Worm (Caenorhabditis elegans): ENCODE results near the gene far-4.
A peak's percentile ranks its signal among the peaks of the same experiment; 100 is the strongest.

far-4 gene

DNA sequence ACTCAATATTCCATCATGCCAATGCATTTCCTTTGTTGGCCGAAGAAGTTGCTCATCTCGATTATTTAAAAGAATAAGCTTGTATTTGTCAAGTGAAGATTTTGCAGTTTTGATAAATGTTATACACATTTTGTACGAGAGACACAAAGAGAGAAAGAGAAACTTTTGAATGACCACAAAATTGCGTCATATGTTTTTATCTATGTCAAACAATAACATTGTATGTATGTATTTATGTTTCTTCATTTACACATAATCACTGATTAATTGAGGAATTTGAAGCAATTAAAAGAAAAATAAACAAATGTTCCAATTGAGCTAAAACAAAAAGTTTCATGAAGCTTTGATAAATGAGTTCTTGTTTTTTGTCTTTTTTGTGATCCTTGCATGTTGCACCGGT, 36.3 kb downstream of the far-4 start, which contains the start of gene hrg-9:
TSS of gene hrg-9 (minus strand) at position 152 of the 400 bp plus-strand sequence.
- TF ChIP-seq zip-8 (tag; optimal IDR thresholded peaks at IDR 0.05) (peak; percentile 62), snpc-4 (tag; optimal IDR thresholded peaks at IDR 0.05) (no peak)

ce11 chrV:12961085-12961560, 38.3 kb downstream of the far-4 start, which contains the start of gene mpst-7:
TSS of gene mpst-7 (minus strand) at chrV:12961135.
- no peak for TF ChIP-seq unc-62 (GFP tag; optimal IDR thresholded peaks at IDR 0.05)
- no peak for TF ChIP-seq mep-1 (tag; optimal IDR thresholded peaks at IDR 0.05)
- no peak for TF ChIP-seq flh-1 (GFP tag; optimal IDR thresholded peaks at IDR 0.05)
- TF ChIP-seq cnd-1 (tag; optimal IDR thresholded peaks at IDR 0.05): no peak
- TF ChIP-seq ceh-43 (GFP tag; optimal IDR thresholded peaks at IDR 0.05): no peak
- no peak for TF ChIP-seq mab-5 (tag; optimal IDR thresholded peaks at IDR 0.05)
- TF ChIP-seq elt-1 (tag; optimal IDR thresholded peaks at IDR 0.05; ENCODE audit: borderline replicate concordance, insufficient read depth): no peak
- no peak for TF ChIP-seq tbx-8 (GFP tag; optimal IDR thresholded peaks at IDR 0.05)
- TF ChIP-seq sptf-1 (tag; optimal IDR thresholded peaks at IDR 0.05): no peak

DNA sequence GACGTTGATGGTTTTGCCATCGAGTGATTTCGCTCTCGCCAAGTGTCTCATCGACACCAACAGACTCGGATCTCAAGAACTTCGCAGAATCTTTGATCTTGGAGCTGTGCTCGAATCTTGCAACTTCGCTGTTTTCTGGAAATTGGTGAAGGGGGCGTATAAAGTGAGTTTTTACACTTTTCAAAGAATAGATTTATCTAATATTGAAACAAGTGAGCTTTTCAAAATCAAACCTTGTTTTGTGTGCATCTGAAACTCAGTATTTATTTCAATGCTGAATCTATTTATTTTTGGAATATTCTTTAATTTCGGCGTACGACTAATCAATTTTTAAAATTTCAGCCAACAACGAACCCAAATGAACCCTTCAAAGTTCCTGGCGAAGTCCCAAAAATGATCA, 45.2 kb downstream of the far-4 start:
- TF ChIP-seq pha-4 (tag; optimal IDR thresholded peaks at IDR 0.05) (no peak), mep-1 (tag; optimal IDR thresholded peaks at IDR 0.05) (no peak), mls-2 (tag; optimal IDR thresholded peaks at IDR 0.05) (no peak), ces-1 (GFP tag; optimal IDR thresholded peaks at IDR 0.05) (no peak), snpc-4 (tag; optimal IDR thresholded peaks at IDR 0.05) (no peak)

- TF ChIP-seq lsy-2 (tag; optimal IDR thresholded peaks at IDR 0.05) (no peak), sptf-1 (tag; optimal IDR thresholded peaks at IDR 0.05) (no peak), elt-3 (tag; optimal IDR thresholded peaks at IDR 0.05) (no peak), lin-13 (tag; optimal IDR thresholded peaks at IDR 0.05) (no peak), zip-8 (tag; optimal IDR thresholded peaks at IDR 0.05) (no peak), mep-1 (tag; optimal IDR thresholded peaks at IDR 0.05) (no peak), nhr-28 (tag; optimal IDR thresholded peaks at IDR 0.05) (no peak), drap-1 (GFP tag; optimal IDR thresholded peaks at IDR 0.05) (no peak), snpc-4 (tag; optimal IDR thresholded peaks at IDR 0.05) (no peak), M03D4.4 (tag; optimal IDR thresholded peaks at IDR 0.05) (no peak), nhr-2 (tag; optimal IDR thresholded peaks at IDR 0.05) (no peak), mls-2 (tag; optimal IDR thresholded peaks at IDR 0.05) (no peak), ceh-83 (GFP tag; optimal IDR thresholded peaks at IDR 0.05) (no peak), sem-2 (GFP tag; optimal IDR thresholded peaks at IDR 0.05) (no peak), ceh-43 (GFP tag; optimal IDR thresholded peaks at IDR 0.05) (no peak)
These were observed 45.8 kb downstream of the far-4 start, which contains the start of gene eif-3.K for ce11 chrV:12953702-12954101. TSS of gene eif-3.K (plus strand) at chrV:12954002.

DNA sequence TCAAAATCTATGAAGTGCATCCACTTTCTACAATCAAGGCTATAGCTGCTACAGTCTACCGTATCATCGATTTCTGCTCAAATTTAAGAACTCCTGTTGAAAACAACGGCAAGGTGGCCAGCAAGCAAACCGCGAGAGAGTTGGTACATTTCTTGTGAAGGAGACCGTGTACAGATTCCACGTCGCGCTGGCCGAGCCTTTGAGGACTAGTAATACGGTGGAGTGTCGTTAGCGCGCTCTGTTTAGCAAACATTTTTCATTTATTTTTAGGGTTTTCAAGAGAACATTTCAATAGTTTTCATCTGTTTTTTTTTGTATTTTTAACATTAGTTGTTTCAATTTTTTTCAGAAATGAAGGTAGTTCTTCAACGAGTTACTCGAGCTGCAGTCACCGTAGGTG, 47.2 kb downstream of the far-4 start, which contains the start of gene pqn-68:
TSS of gene pqn-68 (plus strand) at position 350 of the 400 bp plus-strand sequence.
- TF ChIP-seq pha-4 (tag; optimal IDR thresholded peaks at IDR 0.05): peak; percentile 8
- TF ChIP-seq ham-2 (GFP tag; optimal IDR thresholded peaks at IDR 0.05): no peak

- TF ChIP-seq lin-13 (tag; optimal IDR thresholded peaks at IDR 0.05) (peak; percentile 14), sptf-1 (tag; optimal IDR thresholded peaks at IDR 0.05) (no peak), ces-1 (GFP tag; optimal IDR thresholded peaks at IDR 0.05) (peak; percentile 90), ceh-43 (GFP tag; optimal IDR thresholded peaks at IDR 0.05) (no peak), nhr-237 (tag; optimal IDR thresholded peaks at IDR 0.05) (peak; percentile 12), mep-1 (tag; optimal IDR thresholded peaks at IDR 0.05) (peak; percentile 17), pha-4 (tag; optimal IDR thresholded peaks at IDR 0.05) (peak; percentile 11), hlh-1 (tag; optimal IDR thresholded peaks at IDR 0.05) (peak; percentile 50)
These were observed 48.5 kb downstream of the far-4 start, which contains the start of the genes T16G1.9 and T16G1.18 for ce11 chrV:12950812-12951528. TSS of gene T16G1.9 (minus strand) at chrV:12950862. TSS of gene T16G1.18 (plus strand) at chrV:12951304.

DNA sequence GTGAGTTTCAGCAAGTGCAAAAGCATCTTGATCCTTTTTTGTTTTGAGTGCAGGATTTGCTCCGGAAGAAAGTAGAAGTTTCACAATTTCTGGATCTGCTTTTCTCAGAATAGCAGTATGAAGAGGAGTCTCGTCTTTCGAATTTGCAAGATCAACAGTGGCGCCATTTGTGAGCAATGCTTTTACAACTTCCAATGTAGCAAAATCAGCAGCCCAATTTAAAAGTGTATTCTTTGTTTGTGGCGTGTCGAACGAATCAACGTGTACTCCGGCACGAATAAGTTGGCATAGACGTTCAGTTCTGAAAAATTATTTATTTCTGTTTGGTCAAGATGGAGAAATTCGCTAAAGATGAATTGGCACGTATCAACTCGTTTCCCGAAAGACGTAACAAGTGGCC, 49.9 kb downstream of the far-4 start, which contains the start of gene T16G1.13:
TSS of gene T16G1.13 (plus strand) at position 301 of the 400 bp plus-strand sequence.
- TF ChIP-seq hlh-1 (tag; optimal IDR thresholded peaks at IDR 0.05) (no peak), unc-39 (tag; optimal IDR thresholded peaks at IDR 0.05) (no peak), ceh-83 (GFP tag; optimal IDR thresholded peaks at IDR 0.05) (no peak), ceh-39 (tag; optimal IDR thresholded peaks at IDR 0.05) (no peak), ztf-11 (tag; optimal IDR thresholded peaks at IDR 0.05) (no peak), zip-8 (tag; optimal IDR thresholded peaks at IDR 0.05) (no peak), bed-3 (GFP tag; optimal IDR thresholded peaks at IDR 0.05) (no peak), nhr-28 (tag; optimal IDR thresholded peaks at IDR 0.05) (no peak), sem-2 (GFP tag; optimal IDR thresholded peaks at IDR 0.05) (no peak), ham-2 (GFP tag; optimal IDR thresholded peaks at IDR 0.05) (no peak), flh-1 (GFP tag; optimal IDR thresholded peaks at IDR 0.05) (no peak), M03D4.4 (tag; optimal IDR thresholded peaks at IDR 0.05) (no peak), blmp-1 (tag; optimal IDR thresholded peaks at IDR 0.05) (no peak), sptf-1 (tag; optimal IDR thresholded peaks at IDR 0.05) (no peak), lin-13 (tag; optimal IDR thresholded peaks at IDR 0.05) (no peak), elt-3 (tag; optimal IDR thresholded peaks at IDR 0.05) (no peak)
